Fruit fly (Drosophila melanogaster) whole organism, embryonic: ENCODE measurements around the gene PK2-R2.

Experiments
- CG12391 ChIP-seq: fragments of 200-800 bp; sonication (Bioruptor generic); optimal IDR thresholded peaks from 3 replicates; lab custom pipeline; 2018; ENCODE audit warnings: missing biosample characterization, mild to moderate bottlenecking, missing genetic modification characterization, moderate library complexity
- CG13775 ChIP-seq: fragments of 200-800 bp; sonication (Bioruptor generic); optimal IDR thresholded peaks from 3 replicates; lab custom pipeline; 2017; ENCODE audit warnings: missing biosample characterization, mild to moderate bottlenecking, missing genetic modification characterization
- CG15601 ChIP-seq: fragments of 200-800 bp; sonication (Bioruptor generic); optimal IDR thresholded peaks from 3 replicates; lab custom pipeline; 2019; ENCODE audit warnings: missing biosample characterization, mild to moderate bottlenecking, missing genetic modification characterization, moderate library complexity
- CG1603 ChIP-seq: fragments of 200-800 bp; sonication (Bioruptor generic); optimal IDR thresholded peaks from 2 replicates; lab custom pipeline; 2019; ENCODE audit warnings: missing biosample characterization, mild to moderate bottlenecking, missing genetic modification characterization, moderate library complexity
- CG17802 ChIP-seq: fragments of 200-800 bp; sonication (Bioruptor generic); optimal IDR thresholded peaks from 2 replicates; lab custom pipeline; 2018; ENCODE audit warnings: missing biosample characterization, mild to moderate bottlenecking, missing genetic modification characterization, moderate library complexity
- CG17829 ChIP-seq: fragments of 200-800 bp; optimal IDR thresholded peaks from 2 replicates; lab custom pipeline; 2019; ENCODE audit warnings: missing biosample characterization, mild to moderate bottlenecking, missing genetic modification characterization, moderate library complexity
- CG17912 ChIP-seq: fragments of 200-800 bp; sonication (Bioruptor generic); optimal IDR thresholded peaks from 2 replicates; lab custom pipeline; 2018; ENCODE audit warnings: missing biosample characterization, mild to moderate bottlenecking, missing genetic modification characterization
- CG18262 ChIP-seq: fragments of 200-800 bp; optimal IDR thresholded peaks from 3 replicates; lab custom pipeline; 2019; ENCODE audit warnings: missing biosample characterization, mild to moderate bottlenecking, missing genetic modification characterization, moderate library complexity
- CG2129 ChIP-seq: fragments of 200-800 bp; sonication (Bioruptor generic); IDR thresholded peaks from 2 replicates; pipeline ENCODE4 v1.3.6; 2022; ENCODE audit warnings: missing biosample characterization, missing genetic modification characterization; ENCODE audit not compliant: partially characterized antibody
- CG2712 ChIP-seq: fragments of 200-800 bp; optimal IDR thresholded peaks from 3 replicates; lab custom pipeline; 2019; ENCODE audit warnings: missing biosample characterization, mild to moderate bottlenecking, missing genetic modification characterization, moderate library complexity
- CG30403 ChIP-seq: fragments of 200-800 bp; sonication (Bioruptor generic); optimal IDR thresholded peaks from 3 replicates; lab custom pipeline; 2016; ENCODE audit warnings: missing biosample characterization, missing genetic modification characterization
- CG31441 ChIP-seq: fragments of 200-800 bp; sonication (Bioruptor generic); IDR thresholded peaks from 2 replicates; pipeline ENCODE4 v1.3.6; 2022; ENCODE audit warnings: missing biosample characterization, missing genetic modification characterization
- CG32767 ChIP-seq: fragments of 200-800 bp; sonication (Bioruptor generic); IDR thresholded peaks from 2 replicates; pipeline ENCODE4 v1.3.6; 2022; ENCODE audit warnings: missing biosample characterization, missing genetic modification characterization
- CG32772 ChIP-seq: fragments of 200-800 bp; sonication (Bioruptor generic); IDR thresholded peaks from 2 replicates; pipeline ENCODE4 v1.3.6; 2022; ENCODE audit warnings: missing biosample characterization, missing genetic modification characterization
- CG4328 ChIP-seq: fragments of 200-800 bp; sonication (Bioruptor generic); optimal IDR thresholded peaks from 3 replicates; lab custom pipeline; 2017; ENCODE audit warnings: missing biosample characterization, missing genetic modification reagents, missing genetic modification characterization
- CG7987 ChIP-seq: fragments of 200-800 bp; sonication (Bioruptor generic); optimal IDR thresholded peaks from 2 replicates; lab custom pipeline; 2018; ENCODE audit warnings: missing biosample characterization, mild to moderate bottlenecking, missing genetic modification characterization, moderate library complexity
- CG8388 ChIP-seq: fragments of 200-800 bp; sonication (Bioruptor generic); optimal IDR thresholded peaks from 2 replicates; lab custom pipeline; 2019; ENCODE audit warnings: missing biosample characterization, mild to moderate bottlenecking, missing genetic modification characterization, moderate library complexity
- CG9437 ChIP-seq: fragments of 200-800 bp; sonication (Bioruptor generic); optimal IDR thresholded peaks from 2 replicates; lab custom pipeline; 2018; ENCODE audit warnings: missing biosample characterization, mild to moderate bottlenecking, missing genetic modification characterization
- CG9609 ChIP-seq: fragments of 200-800 bp; sonication (Bioruptor generic); optimal IDR thresholded peaks from 3 replicates; lab custom pipeline; 2016; ENCODE audit warnings: missing biosample characterization, missing genetic modification characterization
- CTCF ChIP-seq: fragments of 200-800 bp; sonication (Bioruptor generic); optimal IDR thresholded peaks from 2 replicates; lab custom pipeline; 2017; ENCODE audit warnings: missing biosample characterization, mild to moderate bottlenecking, missing genetic modification characterization, moderate library complexity
- D ChIP-seq, 2 experiments: fragments of 200-800 bp in 1 of 2; fragments of >200 bp in 1 of 2; sonication (Bioruptor generic) in 1 of 2; optimal IDR thresholded peaks; 2 replicates in 1 of 2; 3 replicates in 1 of 2; lab custom pipeline; 2017; ENCODE audit warnings: mild to moderate bottlenecking in 1 of 2, missing biosample characterization in 1 of 2, missing genetic modification characterization in 1 of 2, missing genetic modification reagents in 1 of 2
- Dad ChIP-seq: fragments of 200-800 bp; sonication (Bioruptor generic); optimal IDR thresholded peaks from 3 replicates; lab custom pipeline; 2016; ENCODE audit warnings: missing biosample characterization, missing genetic modification characterization
- Kr ChIP-seq: fragments of 200-800 bp; sonication (Bioruptor generic); optimal IDR thresholded peaks from 2 replicates; lab custom pipeline; 2017; ENCODE audit warnings: missing biosample characterization, mild to moderate bottlenecking, missing genetic modification characterization
- Lpt ChIP-seq: fragments of >200 bp; optimal IDR thresholded peaks from 2 replicates; lab custom pipeline; 2018; ENCODE audit warnings: missing biosample characterization, missing genetic modification characterization
- Myb ChIP-seq: fragments of 200-800 bp; sonication (Bioruptor generic); optimal IDR thresholded peaks from 2 replicates; lab custom pipeline; 2016; ENCODE audit warnings: missing biosample characterization, missing genetic modification characterization
- NC2α ChIP-seq: fragments of 200-800 bp; sonication (Bioruptor generic); optimal IDR thresholded peaks from 2 replicates; lab custom pipeline; 2016; ENCODE audit warnings: missing biosample characterization, missing genetic modification characterization
- Nf-YC ChIP-seq: fragments of 200-800 bp; optimal IDR thresholded peaks from 3 replicates; lab custom pipeline; 2019; ENCODE audit warnings: missing biosample characterization, mild to moderate bottlenecking, missing genetic modification characterization, moderate library complexity
- Ravus ChIP-seq: fragments of 200-800 bp; sonication (Bioruptor generic); IDR thresholded peaks from 2 replicates; pipeline ENCODE4 v1.3.6; 2022; ENCODE audit warnings: missing biosample characterization, missing genetic modification characterization
- Spps ChIP-seq: fragments of 200-800 bp; sonication (Bioruptor generic); optimal IDR thresholded peaks from 2 replicates; lab custom pipeline; 2018; ENCODE audit warnings: missing biosample characterization, mild to moderate bottlenecking, missing genetic modification characterization
- Tbp ChIP-seq: fragments of >200 bp; optimal IDR thresholded peaks from 2 replicates; lab custom pipeline; 2018; ENCODE audit warnings: missing biosample characterization, missing genetic modification characterization
- Trl ChIP-seq, 3 experiments: fragments of >200 bp in 2 of 3; fragments of 200-800 bp in 1 of 3; sonication (Bioruptor generic) in 1 of 3; optimal IDR thresholded peaks; 2 replicates in 1 of 3; 3 replicates in 2 of 3; lab custom pipeline; 2016 to 2017; ENCODE audit warnings: missing biosample characterization in 1 of 3, missing genetic modification characterization in 1 of 3
- YL-1 ChIP-seq: fragments of 200-800 bp; sonication (Bioruptor generic); optimal IDR thresholded peaks from 3 replicates; lab custom pipeline; 2017; ENCODE audit warnings: missing biosample characterization, mild to moderate bottlenecking, missing genetic modification characterization
- ase ChIP-seq: fragments of 200-800 bp; sonication (Bioruptor generic); IDR thresholded peaks from 3 replicates; pipeline ENCODE4 v1.3.6; 2022; ENCODE audit warnings: missing biosample characterization, missing genetic modification characterization
- chm ChIP-seq: fragments of 200-800 bp; sonication (Bioruptor generic); IDR thresholded peaks from 2 replicates; pipeline ENCODE4 v1.3.6; 2022; ENCODE audit warnings: missing biosample characterization, missing genetic modification characterization
- croc ChIP-seq: fragments of 200-800 bp; sonication (Bioruptor generic); conservative IDR thresholded peaks from 3 replicates; pipeline ENCODE4 v1.3.6; 2022; ENCODE audit warnings: missing biosample characterization, missing genetic modification characterization
- da ChIP-seq: fragments of 200-800 bp; sonication (Bioruptor generic); optimal IDR thresholded peaks from 2 replicates; lab custom pipeline; 2016; ENCODE audit warnings: missing biosample characterization, missing genetic modification characterization
- ems ChIP-seq: fragments of 200-800 bp; sonication (Bioruptor generic); optimal IDR thresholded peaks from 3 replicates; lab custom pipeline; 2016; ENCODE audit warnings: missing biosample characterization, missing genetic modification characterization
- ewg ChIP-seq: fragments of 200-800 bp; sonication (Bioruptor generic); optimal IDR thresholded peaks from 3 replicates; lab custom pipeline; 2017; ENCODE audit warnings: mild to moderate bottlenecking, missing biosample characterization, missing genetic modification reagents, missing genetic modification characterization
- fd64A ChIP-seq: fragments of 200-800 bp; sonication (Bioruptor generic); optimal IDR thresholded peaks from 3 replicates; lab custom pipeline; 2018; ENCODE audit warnings: missing biosample characterization, mild to moderate bottlenecking, missing genetic modification characterization
- fd96Cb ChIP-seq: fragments of 200-800 bp; sonication (Bioruptor generic); optimal IDR thresholded peaks from 2 replicates; lab custom pipeline; 2018; ENCODE audit warnings: missing biosample characterization, mild to moderate bottlenecking, missing genetic modification characterization, moderate library complexity
- grau ChIP-seq: fragments of 200-800 bp; optimal IDR thresholded peaks from 3 replicates; lab custom pipeline; 2019; ENCODE audit warnings: missing biosample characterization, mild to moderate bottlenecking, missing genetic modification characterization, moderate library complexity
- nom ChIP-seq: fragments of 200-800 bp; sonication (Bioruptor generic); optimal IDR thresholded peaks from 2 replicates; lab custom pipeline; 2017; ENCODE audit warnings: missing biosample characterization, missing genetic modification characterization, mild to moderate bottlenecking, moderate library complexity, missing genetic modification reagents
- run ChIP-seq: fragments of 200-800 bp; sonication (Bioruptor generic); optimal IDR thresholded peaks from 3 replicates; lab custom pipeline; 2018; ENCODE audit warnings: missing biosample characterization, mild to moderate bottlenecking, missing genetic modification characterization
- seq ChIP-seq: fragments of 200-800 bp; sonication (Bioruptor generic); IDR thresholded peaks from 2 replicates; pipeline ENCODE4 v1.3.6; 2022; ENCODE audit warnings: missing biosample characterization, missing genetic modification characterization
- sim ChIP-seq: fragments of 200-800 bp; sonication (Bioruptor generic); IDR thresholded peaks from 2 replicates; pipeline ENCODE4 v1.3.6; 2022; ENCODE audit warnings: missing biosample characterization, missing genetic modification characterization
- slbo ChIP-seq: fragments of 200-800 bp; sonication (Bioruptor generic); IDR thresholded peaks from 2 replicates; pipeline ENCODE4 v1.3.6; 2022; ENCODE audit warnings: missing biosample characterization, missing genetic modification characterization
- stc ChIP-seq: fragments of 200-800 bp; sonication (Bioruptor generic); IDR thresholded peaks from 2 replicates; pipeline ENCODE4 v1.3.6; 2022; ENCODE audit warnings: missing biosample characterization, missing genetic modification characterization
- toy ChIP-seq: fragments of 200-800 bp; sonication (Bioruptor generic); IDR thresholded peaks from 2 replicates; pipeline ENCODE4 v1.3.6; 2022; ENCODE audit warnings: missing biosample characterization, missing genetic modification characterization
- usp ChIP-seq: fragments of >200 bp; optimal IDR thresholded peaks from 2 replicates; lab custom pipeline; 2017; ENCODE audit warnings: missing biosample characterization, missing genetic modification characterization
- zen2 ChIP-seq: fragments of 200-800 bp; sonication (Bioruptor generic); IDR thresholded peaks from 3 replicates; pipeline ENCODE4 v1.3.6; 2022; ENCODE audit warnings: missing biosample characterization, missing genetic modification characterization; ENCODE audit not compliant: partially characterized antibody
- zfh2 ChIP-seq: fragments of 200-800 bp; sonication (Bioruptor generic); optimal IDR thresholded peaks from 2 replicates; lab custom pipeline; 2016; ENCODE audit warnings: missing biosample characterization, missing genetic modification characterization

Gene PK2-R2

dm6 chr3R:13305318-13305899 is 28.6 kb downstream of the PK2-R2 start (continued):
- TF ChIP-seq nom (GFP tag; lab: Kevin White, UChicago) (peak; percentile 40), YL-1 (GFP tag; lab: Kevin White, UChicago) (no peak), da (GFP tag; lab: Kevin White, UChicago) (no peak), CG12391 (tag; lab: Kevin White, UChicago) (peak; percentile 66), CG15601 (peak; percentile 78), run (tag; lab: Kevin White, UChicago) (no peak), CG32772 (GFP tag; lab: Robert Waterston, UW) (no peak), Tbp (GFP tag; lab: Kevin White, UChicago) (no peak), Spps (tag; lab: Kevin White, UChicago) (peak; percentile 52), CG8388 (GFP tag; lab: Kevin White, UChicago) (peak; percentile 71), CG2712 (tag; lab: Kevin White, UChicago) (peak; percentile 84), Lpt (GFP tag; lab: Kevin White, UChicago) (no peak), usp (GFP tag; lab: Kevin White, UChicago) (no peak), CG31441 (peak; percentile 85), CG18262 (peak; percentile 85), CG7987 (GFP tag; lab: Kevin White, UChicago) (no peak), Dad (GFP tag; lab: Kevin White, UChicago) (no peak), ems (GFP tag; lab: Kevin White, UChicago) (no peak), CTCF (GFP tag; lab: Kevin White, UChicago) (no peak), NC2α (GFP tag; lab: Kevin White, UChicago) (no peak), CG9609 (GFP tag; lab: Kevin White, UChicago) (no peak), CG4328 (no peak), sim (GFP tag; lab: Robert Waterston, UW) (no peak), CG1603 (tag; lab: Kevin White, UChicago) (no peak), D (optimal IDR thresholded peaks at IDR 0.05; lab: Kevin White, UChicago) (no peak), D (GFP tag; optimal IDR thresholded peaks at IDR 0.05; lab: Kevin White, UChicago) (peak; percentile 59), Trl (optimal IDR thresholded peaks at IDR 0.05; lab: Kevin White, UChicago) (no peak), Trl (GFP tag; optimal IDR thresholded peaks at IDR 0.05; lab: Kevin White, UChicago) (no peak), CG30403 (GFP tag; lab: Kevin White, UChicago) (peak; percentile 48), CG17829 (tag; lab: Kevin White, UChicago) (peak; percentile 68), ewg (GFP tag; lab: Kevin White, UChicago) (peak; percentile 16), toy (no peak), fd96Cb (tag; lab: Kevin White, UChicago) (peak; percentile 65), chm (GFP tag; lab: Robert Waterston, UW) (no peak), CG2129 (GFP tag; lab: Robert Waterston, UW) (no peak), seq (0 out of 2 replicates have a peak, but pooled peaks have one; percentile 26), zfh2 (no peak), fd64A (GFP tag; lab: Kevin White, UChicago) (no peak), Myb (GFP tag; lab: Kevin White, UChicago) (no peak), ase (GFP tag; lab: Robert Waterston, UW) (no peak), CG9437 (peak; percentile 48), CG17802 (tag; lab: Kevin White, UChicago) (peak; percentile 21), Kr (GFP tag; lab: Kevin White, UChicago) (no peak), Nf-YC (tag; lab: Kevin White, UChicago) (no peak), CG17912 (no peak), grau (tag; lab: Kevin White, UChicago) (peak; percentile 62), croc (peak; percentile 13; the same call in 1 of the 3 replicates), CG13775 (peak; percentile 3), Ravus (GFP tag; lab: Robert Waterston, UW) (no peak), CG32767 (GFP tag; lab: Robert Waterston, UW) (peak; percentile 13; the same call in 1 of the 2 replicates), stc (GFP tag; lab: Robert Waterston, UW) (no peak), slbo (GFP tag; lab: Robert Waterston, UW) (no peak), zen2 (GFP tag; lab: Robert Waterston, UW) (no peak)
